Fruit fly (Drosophila melanogaster) whole organism, embryonic: Measurements from ENCODE around the gene beat-Ib.

Experiments
- ATbp ChIP-seq: fragments of 200-800 bp; sonication (Bioruptor generic); optimal IDR thresholded peaks from 2 replicates; lab custom pipeline; 2017; ENCODE audit warnings: missing biosample characterization, mild to moderate bottlenecking, missing genetic modification characterization, missing genetic modification reagents
- BEAF-32 ChIP-seq: fragments of 200-800 bp; sonication (Bioruptor generic); optimal IDR thresholded peaks from 3 replicates; lab custom pipeline; 2017; ENCODE audit warnings: missing biosample characterization, missing genetic modification characterization, mild to moderate bottlenecking, moderate library complexity, missing genetic modification reagents
- Bdp1 ChIP-seq: fragments of 200-800 bp; sonication (Bioruptor generic); optimal IDR thresholded peaks from 3 replicates; lab custom pipeline; 2016; ENCODE audit warnings: missing biosample characterization, missing genetic modification characterization
- CG1024 ChIP-seq: fragments of 200-800 bp; sonication (Bioruptor generic); IDR thresholded peaks from 2 replicates; pipeline ENCODE4 v1.3.6; 2022; ENCODE audit warnings: missing biosample characterization, missing genetic modification characterization
- CG11247 ChIP-seq: fragments of 200-800 bp; sonication (Bioruptor generic); IDR thresholded peaks from 2 replicates; pipeline ENCODE4 v1.3.6; 2022; ENCODE audit warnings: missing biosample characterization, missing genetic modification characterization
- CG12155 ChIP-seq: fragments of 200-800 bp; sonication (Bioruptor generic); optimal IDR thresholded peaks from 3 replicates; lab custom pipeline; 2016; ENCODE audit warnings: missing biosample characterization, missing genetic modification characterization
- CG14860 ChIP-seq: fragments of 200-800 bp; sonication (Bioruptor generic); IDR thresholded peaks from 3 replicates; pipeline ENCODE4 v1.3.6; 2022; ENCODE audit warnings: missing biosample characterization, missing genetic modification characterization; ENCODE audit not compliant: partially characterized antibody
- CG1603 ChIP-seq: fragments of 200-800 bp; sonication (Bioruptor generic); optimal IDR thresholded peaks from 2 replicates; lab custom pipeline; 2019; ENCODE audit warnings: missing biosample characterization, mild to moderate bottlenecking, missing genetic modification characterization, moderate library complexity
- CG16779 ChIP-seq: fragments of 200-800 bp; sonication (Bioruptor generic); IDR thresholded peaks from 2 replicates; pipeline ENCODE4 v1.3.6; 2022; ENCODE audit warnings: missing biosample characterization, missing genetic modification characterization
- CG2116 ChIP-seq: fragments of 200-800 bp; sonication (Bioruptor generic); optimal IDR thresholded peaks from 3 replicates; lab custom pipeline; 2018; ENCODE audit warnings: missing biosample characterization, mild to moderate bottlenecking, missing genetic modification characterization
- CG2678 ChIP-seq: fragments of 200-800 bp; sonication (Bioruptor generic); optimal IDR thresholded peaks from 3 replicates; lab custom pipeline; 2019; ENCODE audit warnings: missing biosample characterization, mild to moderate bottlenecking, missing genetic modification characterization, moderate library complexity
- CG4730 ChIP-seq: fragments of 200-800 bp; sonication (Bioruptor generic); IDR thresholded peaks from 2 replicates; pipeline ENCODE4 v1.3.6; 2022; ENCODE audit warnings: missing biosample characterization, missing genetic modification characterization
- CG4820 ChIP-seq: fragments of 200-800 bp; sonication (Bioruptor generic); optimal IDR thresholded peaks from 3 replicates; lab custom pipeline; 2016; ENCODE audit warnings: missing biosample characterization, missing genetic modification characterization
- CG5245 ChIP-seq: fragments of 200-800 bp; sonication (Bioruptor generic); optimal IDR thresholded peaks from 3 replicates; lab custom pipeline; 2016; ENCODE audit warnings: missing biosample characterization, missing genetic modification characterization
- CG5953 ChIP-seq: fragments of 200-800 bp; sonication (Bioruptor generic); IDR thresholded peaks from 2 replicates; pipeline ENCODE4 v1.3.6; 2022; ENCODE audit warnings: missing biosample characterization, missing genetic modification characterization
- CG6791 ChIP-seq: fragments of 200-800 bp; sonication (Bioruptor generic); IDR thresholded peaks from 3 replicates; pipeline ENCODE4 v1.3.6; 2022; ENCODE audit warnings: missing biosample characterization, missing genetic modification characterization; ENCODE audit not compliant: partially characterized antibody
- CG8290 ChIP-seq, 3 experiments: fragments of 200-800 bp; sonication (Bioruptor generic); optimal IDR thresholded peaks; 2 replicates each; lab custom pipeline; 2016 to 2019; ENCODE audit warnings: missing biosample characterization in 3 of 3, missing genetic modification characterization in 3 of 3, mild to moderate bottlenecking in 2 of 3, moderate library complexity in 1 of 3
- CG9797 ChIP-seq: fragments of 200-800 bp; sonication (Bioruptor generic); optimal IDR thresholded peaks from 3 replicates; lab custom pipeline; 2018; ENCODE audit warnings: missing biosample characterization, mild to moderate bottlenecking, missing genetic modification characterization
- CG9932 ChIP-seq: fragments of 200-800 bp; sonication (Bioruptor generic); IDR thresholded peaks from 2 replicates; pipeline ENCODE4 v1.3.6; 2022; ENCODE audit warnings: missing biosample characterization, missing genetic modification characterization
- Dref ChIP-seq: fragments of 200-800 bp; sonication (Bioruptor generic); IDR thresholded peaks from 2 replicates; pipeline ENCODE4 v1.3.6; 2022; ENCODE audit warnings: missing biosample characterization, missing genetic modification characterization
- Eip74EF ChIP-seq, 2 experiments: fragments of 200-800 bp in 1 of 2; fragments of >200 bp in 1 of 2; sonication (Bioruptor generic) in 1 of 2; optimal IDR thresholded peaks; 2 replicates each; lab custom pipeline; 2017 to 2019; ENCODE audit warnings: missing biosample characterization in 2 of 2, missing genetic modification characterization in 2 of 2, mild to moderate bottlenecking in 1 of 2, moderate library complexity in 1 of 2
- HmgD ChIP-seq: fragments of 200-800 bp; sonication (Bioruptor generic); optimal IDR thresholded peaks from 3 replicates; lab custom pipeline; 2016; ENCODE audit warnings: missing biosample characterization, missing genetic modification characterization
- Lhr ChIP-seq: fragments of 200-800 bp; sonication (Bioruptor generic); optimal IDR thresholded peaks from 3 replicates; lab custom pipeline; 2017; ENCODE audit warnings: mild to moderate bottlenecking, missing biosample characterization, missing genetic modification reagents, missing genetic modification characterization
- MBD-R2 ChIP-seq: fragments of 200-800 bp; sonication (Bioruptor generic); IDR thresholded peaks from 2 replicates; pipeline ENCODE4 v1.3.6; 2022; ENCODE audit warnings: missing biosample characterization, missing genetic modification characterization
- Max ChIP-seq: fragments of 200-800 bp; sonication (Bioruptor generic); optimal IDR thresholded peaks from 2 replicates; lab custom pipeline; 2016; ENCODE audit warnings: missing biosample characterization, mild to moderate bottlenecking, missing genetic modification characterization
- Nf-YC ChIP-seq: fragments of 200-800 bp; optimal IDR thresholded peaks from 3 replicates; lab custom pipeline; 2019; ENCODE audit warnings: missing biosample characterization, mild to moderate bottlenecking, missing genetic modification characterization, moderate library complexity
- Oaz ChIP-seq: fragments of 200-800 bp; sonication (Bioruptor generic); IDR thresholded peaks from 2 replicates; pipeline ENCODE4 v1.3.6; 2022; ENCODE audit warnings: missing biosample characterization, missing genetic modification characterization
- Ptx1 ChIP-seq: fragments of 200-800 bp; sonication (Bioruptor generic); IDR thresholded peaks from 2 replicates; pipeline ENCODE4 v1.3.6; 2022; ENCODE audit warnings: missing biosample characterization, missing genetic modification characterization
- Usf ChIP-seq: fragments of 200-800 bp; sonication (Bioruptor generic); optimal IDR thresholded peaks from 2 replicates; lab custom pipeline; 2017; ENCODE audit warnings: missing genotype, missing biosample characterization, missing genetic modification characterization
- Xrp1 ChIP-seq: fragments of 200-800 bp; sonication (Bioruptor generic); IDR thresholded peaks from 2 replicates; pipeline ENCODE4 v1.3.6; 2022; ENCODE audit warnings: missing biosample characterization, missing genetic modification characterization
- bcd ChIP-seq: fragments of 200-800 bp; sonication (Bioruptor generic); optimal IDR thresholded peaks from 2 replicates; lab custom pipeline; 2017; ENCODE audit warnings: missing biosample characterization, mild to moderate bottlenecking, missing genetic modification characterization
- bowl ChIP-seq: fragments of 200-800 bp; sonication (Bioruptor generic); IDR thresholded peaks from 2 replicates; pipeline ENCODE4 v1.3.6; 2022; ENCODE audit warnings: missing biosample characterization, missing genetic modification characterization
- bsh ChIP-seq, 2 experiments: fragments of 200-800 bp; sonication (Bioruptor generic); optimal IDR thresholded peaks; 2 replicates each; lab custom pipeline; 2017 to 2018; ENCODE audit warnings: mild to moderate bottlenecking in 2 of 2, missing biosample characterization in 2 of 2, missing genetic modification characterization in 2 of 2, moderate library complexity in 1 of 2
- dan ChIP-seq: fragments of 200-800 bp; sonication (Bioruptor generic); IDR thresholded peaks from 2 replicates; pipeline ENCODE4 v1.3.6; 2022; ENCODE audit warnings: missing biosample characterization, missing genetic modification characterization
- danr ChIP-seq: fragments of 200-800 bp; sonication (Bioruptor generic); IDR thresholded peaks from 2 replicates; pipeline ENCODE4 v1.3.6; 2022; ENCODE audit warnings: missing biosample characterization, missing genetic modification characterization
- dimm ChIP-seq: fragments of 200-800 bp; sonication (Bioruptor generic); IDR thresholded peaks from 2 replicates; pipeline ENCODE4 v1.3.6; 2022; ENCODE audit warnings: missing biosample characterization, missing genetic modification characterization
- gem ChIP-seq: fragments of 200-800 bp; sonication (Bioruptor generic); optimal IDR thresholded peaks from 2 replicates; lab custom pipeline; 2019; ENCODE audit warnings: missing biosample characterization, mild to moderate bottlenecking, missing genetic modification characterization, moderate library complexity
- jumu ChIP-seq: fragments of 200-800 bp; sonication (Bioruptor generic); optimal IDR thresholded peaks from 3 replicates; lab custom pipeline; 2016; ENCODE audit warnings: missing biosample characterization, missing genetic modification characterization
- p53 ChIP-seq: fragments of 200-800 bp; sonication (Bioruptor generic); optimal IDR thresholded peaks from 2 replicates; lab custom pipeline; 2016; ENCODE audit warnings: missing biosample characterization, missing genetic modification characterization
- prd ChIP-seq, 3 experiments: fragments of >200 bp in 2 of 3; fragments of 200-800 bp in 1 of 3; sonication (Bioruptor generic) in 1 of 3; optimal IDR thresholded peaks in 2 of 3; IDR thresholded peaks in 1 of 3; 2 replicates in 2 of 3; 3 replicates in 1 of 3; pipeline versions ENCODE4 v1.3.6 to Lab custom; 2017 to 2022; ENCODE audit warnings: missing biosample characterization in 1 of 3, missing genetic modification characterization in 1 of 3
- pros ChIP-seq: fragments of 200-800 bp; sonication (Bioruptor generic); optimal IDR thresholded peaks from 3 replicates; lab custom pipeline; 2019; ENCODE audit warnings: missing biosample characterization, mild to moderate bottlenecking, missing genetic modification characterization, moderate library complexity
- repo ChIP-seq: fragments of 200-800 bp; sonication (Bioruptor generic); optimal IDR thresholded peaks from 2 replicates; lab custom pipeline; 2016; ENCODE audit warnings: missing biosample characterization, missing genetic modification characterization
- ro ChIP-seq: fragments of 200-800 bp; sonication (Bioruptor generic); IDR thresholded peaks from 2 replicates; pipeline ENCODE4 v1.3.6; 2022; ENCODE audit warnings: missing biosample characterization, missing genetic modification characterization
- sc ChIP-seq, 3 experiments: fragments of >200 bp in 2 of 3; fragments of 200-800 bp in 1 of 3; sonication (Bioruptor generic) in 1 of 3; optimal IDR thresholded peaks; 2 replicates in 2 of 3; 3 replicates in 1 of 3; lab custom pipeline; 2017; ENCODE audit warnings: mild to moderate bottlenecking in 1 of 3, missing biosample characterization in 1 of 3, missing genetic modification characterization in 1 of 3, missing genetic modification reagents in 1 of 3
- scrt ChIP-seq: fragments of 200-800 bp; sonication (Bioruptor generic); optimal IDR thresholded peaks from 2 replicates; lab custom pipeline; 2018; ENCODE audit warnings: missing biosample characterization, mild to moderate bottlenecking, missing genetic modification characterization, moderate library complexity
- sd ChIP-seq: fragments of 200-800 bp; sonication (Bioruptor generic); optimal IDR thresholded peaks from 3 replicates; lab custom pipeline; 2018; ENCODE audit warnings: missing biosample characterization, mild to moderate bottlenecking, missing genetic modification characterization, moderate library complexity
- tup ChIP-seq: fragments of 200-800 bp; sonication (Bioruptor generic); optimal IDR thresholded peaks from 2 replicates; lab custom pipeline; 2016; ENCODE audit warnings: missing biosample characterization, mild to moderate bottlenecking, missing genetic modification characterization, moderate library complexity

Gene beat-Ib

dm6 chr2L:15912901-15913673, 49.1 kb downstream of the beat-Ib start:
- no peak for TF ChIP-seq CG11247 (GFP tag; lab: Robert Waterston, UW)
- TF ChIP-seq CG8290 (GFP tag; optimal IDR thresholded peaks at IDR 0.05; lab: Kevin White, UChicago): no peak
- peak in 1 of 2 experiments; percentile 84 for TF ChIP-seq CG8290 (tag; optimal IDR thresholded peaks at IDR 0.05; lab: Kevin White, UChicago)
- TF ChIP-seq bowl: no peak
- no peak for TF ChIP-seq dimm (GFP tag; lab: Robert Waterston, UW)
- peak; percentile 69 for TF ChIP-seq Ptx1
- peak; percentile 31 for TF ChIP-seq pros
- TF ChIP-seq repo (GFP tag; lab: Kevin White, UChicago): no peak
- peak; percentile 5; the same call in 1 of the 2 replicates for TF ChIP-seq CG9932 (GFP tag; lab: Robert Waterston, UW)
- TF ChIP-seq CG5245 (GFP tag; lab: Kevin White, UChicago): peak; percentile 1
- no peak for TF ChIP-seq CG14860 (GFP tag; lab: Robert Waterston, UW)
- TF ChIP-seq bsh (GFP tag; optimal IDR thresholded peaks at IDR 0.05; lab: Kevin White, UChicago): peak in 1 of 2 experiments; percentile 83
- TF ChIP-seq danr: no peak
- TF ChIP-seq sd (tag; lab: Kevin White, UChicago): peak; percentile 72
- TF ChIP-seq CG2678 (tag; lab: Kevin White, UChicago): peak; percentile 93
- TF ChIP-seq CG12155: no peak
- no peak for TF ChIP-seq Lhr
- peak; percentile 65; the same call in 2 of the 3 replicates for TF ChIP-seq CG6791 (GFP tag; lab: Robert Waterston, UW)
- no peak for TF ChIP-seq Max
- TF ChIP-seq CG2116: peak; percentile 20
- peak in 1 of 2 experiments; percentile 84 for TF ChIP-seq Eip74EF (GFP tag; optimal IDR thresholded peaks at IDR 0.05; lab: Kevin White, UChicago)
- TF ChIP-seq HmgD (GFP tag; lab: Kevin White, UChicago): peak; percentile 29
- TF ChIP-seq bcd (GFP tag; lab: Kevin White, UChicago): peak; percentile 74
- no peak for TF ChIP-seq BEAF-32 (GFP tag; lab: Kevin White, UChicago)
- TF ChIP-seq CG1024: no peak
- TF ChIP-seq tup (GFP tag; lab: Kevin White, UChicago): no peak
- TF ChIP-seq Xrp1 (GFP tag; lab: Robert Waterston, UW): peak; percentile 43; the same call in 1 of the 2 replicates
- peak; percentile 43 for TF ChIP-seq ATbp (GFP tag; lab: Kevin White, UChicago)
- no peak for TF ChIP-seq sc (optimal IDR thresholded peaks at IDR 0.05; lab: Kevin White, UChicago)
- peak; percentile 86 for TF ChIP-seq sc (GFP tag; optimal IDR thresholded peaks at IDR 0.05; lab: Kevin White, UChicago)
- no peak for TF ChIP-seq CG5953
- no peak for TF ChIP-seq Oaz
- TF ChIP-seq CG16779 (GFP tag; lab: Robert Waterston, UW): no peak
- TF ChIP-seq CG9797 (GFP tag; lab: Kevin White, UChicago): no peak
- peak; percentile 64 for TF ChIP-seq Usf (GFP tag; lab: Kevin White, UChicago)
- TF ChIP-seq MBD-R2 (GFP tag; lab: Robert Waterston, UW): no peak
- peak; percentile 41; the same call in 1 of the 2 replicates for TF ChIP-seq ro (GFP tag; lab: Robert Waterston, UW)
- TF ChIP-seq prd (optimal IDR thresholded peaks at IDR 0.05; lab: Kevin White, UChicago): no peak
- peak; percentile 63 for TF ChIP-seq prd (GFP tag; IDR thresholded peaks at IDR 0.05; lab: Robert Waterston, UW)
- TF ChIP-seq dan (GFP tag; lab: Robert Waterston, UW): no peak
- peak; percentile 34 for TF ChIP-seq scrt (GFP tag; lab: Kevin White, UChicago)
- TF ChIP-seq p53 (GFP tag; lab: Kevin White, UChicago): no peak
- peak; percentile 94 for TF ChIP-seq gem (tag; lab: Kevin White, UChicago)
- no peak; the same call in 1 of the 2 replicates for TF ChIP-seq CG4730 (GFP tag; lab: Robert Waterston, UW)
- TF ChIP-seq jumu: no peak
- peak; percentile 35 for TF ChIP-seq CG1603 (tag; lab: Kevin White, UChicago)
- TF ChIP-seq Dref (GFP tag; lab: Robert Waterston, UW): no peak
- peak; percentile 69 for TF ChIP-seq CG4820
- peak; percentile 69 for TF ChIP-seq Nf-YC (tag; lab: Kevin White, UChicago)
- no peak for TF ChIP-seq Bdp1 (GFP tag; lab: Kevin White, UChicago)
